Worm (Caenorhabditis elegans) whole organism, L2 larva: ENCODE measurements around the gene math-28.

Experiments used
- ZK546.5 ChIP-seq: sonication (generic microtip); optimal IDR thresholded peaks from 2 replicates; lab custom pipeline; 2017; ENCODE audit warnings: missing biosample characterization, missing genetic modification characterization
- ama-1 ChIP-seq: fragments of 150-350 bp; optimal IDR thresholded peaks from 2 replicates; lab custom pipeline; 2018; ENCODE audit warnings: inconsistent platforms
- elt-1 ChIP-seq: fragments of 150-350 bp; optimal IDR thresholded peaks from 2 replicates; lab custom pipeline; 2014; ENCODE audit warnings: missing biosample characterization, missing genetic modification characterization
- lin-39 ChIP-seq: fragments of 150-350 bp; optimal IDR thresholded peaks from 2 replicates; lab custom pipeline; 2014; ENCODE audit warnings: missing biosample characterization, missing genetic modification reagents, missing genetic modification characterization
- mdl-1 ChIP-seq, 2 experiments: fragments of 150-350 bp in 1 of 2; sonication (generic microtip) in 1 of 2; optimal IDR thresholded peaks; 2 replicates each; lab custom pipeline; 2017; ENCODE audit warnings: missing biosample characterization in 2 of 2, missing genetic modification characterization in 2 of 2
- skn-1 ChIP-seq: sonication (generic microtip); optimal IDR thresholded peaks from 2 replicates; lab custom pipeline; 2017; ENCODE audit warnings: missing biosample characterization, missing genetic modification characterization
- snpc-4 ChIP-seq: fragments of 150-350 bp; optimal IDR thresholded peaks from 2 replicates; lab custom pipeline; 2014; ENCODE audit warnings: missing biosample characterization, missing genetic modification characterization
- unc-39 ChIP-seq: fragments of 150-350 bp; optimal IDR thresholded peaks from 2 replicates; lab custom pipeline; 2014; ENCODE audit warnings: missing biosample characterization, missing genetic modification characterization

ce11 chrII:1757033-1757432 is 6.1 kb upstream of the math-28 start, which contains the start of gene F36H5.10:
- TF ChIP-seq lin-39 (no peak), elt-1 (no peak), snpc-4 (tag; lab: Kevin White, UChicago) (no peak), ama-1 (lab: Kevin White, UChicago) (no peak), skn-1 (no peak), mdl-1 (tag; optimal IDR thresholded peaks at IDR 0.05; lab: Kevin White, UChicago) (no peak), ZK546.5 (tag; lab: Kevin White, UChicago) (no peak), unc-39 (no peak)
